Fruit fly (Drosophila melanogaster) whole organism, adult: ENCODE data around the gene CG7168.

Experiments
- CG11617 ChIP-seq: fragments of 200-800 bp; sonication (Bioruptor generic); optimal IDR thresholded peaks from 2 replicates; lab custom pipeline; 2017; ENCODE audit warnings: mild to moderate bottlenecking, missing biosample characterization, missing genetic modification reagents, missing genetic modification characterization
- CG12768 ChIP-seq: fragments of 200-800 bp; sonication (Bioruptor generic); optimal IDR thresholded peaks from 2 replicates; lab custom pipeline; 2017; ENCODE audit warnings: missing biosample characterization, missing genetic modification characterization, mild to moderate bottlenecking, moderate library complexity, missing genetic modification reagents
- CG14711 ChIP-seq: fragments of 200-800 bp; sonication (Bioruptor generic); optimal IDR thresholded peaks from 2 replicates; lab custom pipeline; 2018; ENCODE audit warnings: missing biosample characterization, mild to moderate bottlenecking, missing genetic modification characterization, moderate library complexity
- CG1620 ChIP-seq: fragments of 200-800 bp; sonication (Bioruptor generic); optimal IDR thresholded peaks from 2 replicates; lab custom pipeline; 2016; ENCODE audit warnings: missing biosample characterization, missing genetic modification characterization
- CG33017 ChIP-seq: fragments of 200-800 bp; sonication (Bioruptor generic); optimal IDR thresholded peaks from 2 replicates; lab custom pipeline; 2018; ENCODE audit warnings: missing biosample characterization, mild to moderate bottlenecking, missing genetic modification characterization, moderate library complexity
- CG5204 ChIP-seq: fragments of 200-800 bp; sonication (Bioruptor generic); optimal IDR thresholded peaks from 2 replicates; lab custom pipeline; 2016; ENCODE audit warnings: missing biosample characterization, missing genetic modification characterization
- CG7045 ChIP-seq: fragments of 200-800 bp; sonication (Bioruptor generic); optimal IDR thresholded peaks from 2 replicates; lab custom pipeline; 2017; ENCODE audit warnings: missing biosample characterization, mild to moderate bottlenecking, missing genetic modification characterization
- CG7101 ChIP-seq: fragments of 200-800 bp; sonication (Bioruptor generic); optimal IDR thresholded peaks from 2 replicates; lab custom pipeline; 2018; ENCODE audit warnings: missing biosample characterization, mild to moderate bottlenecking, missing genetic modification characterization, moderate library complexity
- Clk ChIP-seq: fragments of 200-800 bp; sonication (Bioruptor generic); optimal IDR thresholded peaks from 2 replicates; lab custom pipeline; 2017; ENCODE audit warnings: missing biosample characterization, missing genetic modification characterization
- Crg-1 ChIP-seq: fragments of 200-800 bp; sonication (Bioruptor generic); optimal IDR thresholded peaks from 2 replicates; lab custom pipeline; 2016; ENCODE audit warnings: missing biosample characterization, missing genetic modification characterization
- Hr96 ChIP-seq: fragments of 200-800 bp; sonication (Bioruptor generic); optimal IDR thresholded peaks from 2 replicates; lab custom pipeline; 2016; ENCODE audit warnings: missing biosample characterization, missing genetic modification characterization
- Mnt ChIP-seq: fragments of 200-800 bp; sonication (Bioruptor generic); optimal IDR thresholded peaks from 2 replicates; lab custom pipeline; 2016; ENCODE audit warnings: missing biosample characterization, mild to moderate bottlenecking, missing genetic modification characterization
- bab1 ChIP-seq: fragments of 200-800 bp; sonication (Bioruptor generic); optimal IDR thresholded peaks from 3 replicates; lab custom pipeline; 2019; ENCODE audit warnings: missing biosample characterization, mild to moderate bottlenecking, missing genetic modification characterization, moderate library complexity
- cic ChIP-seq: fragments of 200-800 bp; sonication (Bioruptor generic); optimal IDR thresholded peaks from 2 replicates; lab custom pipeline; 2017; ENCODE audit warnings: missing biosample characterization, mild to moderate bottlenecking, missing genetic modification characterization, moderate library complexity
- cnc ChIP-seq, 2 experiments: fragments of >200 bp; optimal IDR thresholded peaks; 2 replicates each; lab custom pipeline; 2017
- kay ChIP-seq: fragments of 200-800 bp; sonication (Bioruptor generic); peaks from one replicate; lab custom pipeline; 2016; ENCODE audit warnings: missing biosample characterization, missing genetic modification characterization, borderline replicate concordance
- ovo ChIP-seq: fragments of 200-800 bp; sonication (Bioruptor generic); optimal IDR thresholded peaks from 2 replicates; lab custom pipeline; 2016; ENCODE audit warnings: missing biosample characterization, missing genetic modification characterization
- pad ChIP-seq: fragments of 200-800 bp; sonication (Bioruptor generic); optimal IDR thresholded peaks from 3 replicates; lab custom pipeline; 2017; ENCODE audit warnings: missing biosample characterization, missing genetic modification characterization, mild to moderate bottlenecking, moderate library complexity, missing genetic modification reagents
- tj ChIP-seq: fragments of 200-800 bp; sonication (Bioruptor generic); optimal IDR thresholded peaks from 3 replicates; lab custom pipeline; 2017; ENCODE audit warnings: missing biosample characterization, mild to moderate bottlenecking, missing genetic modification characterization, moderate library complexity
- toe ChIP-seq: fragments of 200-800 bp; sonication (Bioruptor generic); optimal IDR thresholded peaks from 2 replicates; lab custom pipeline; 2016; ENCODE audit warnings: missing biosample characterization, missing genetic modification characterization

CG7168 gene

DNA sequence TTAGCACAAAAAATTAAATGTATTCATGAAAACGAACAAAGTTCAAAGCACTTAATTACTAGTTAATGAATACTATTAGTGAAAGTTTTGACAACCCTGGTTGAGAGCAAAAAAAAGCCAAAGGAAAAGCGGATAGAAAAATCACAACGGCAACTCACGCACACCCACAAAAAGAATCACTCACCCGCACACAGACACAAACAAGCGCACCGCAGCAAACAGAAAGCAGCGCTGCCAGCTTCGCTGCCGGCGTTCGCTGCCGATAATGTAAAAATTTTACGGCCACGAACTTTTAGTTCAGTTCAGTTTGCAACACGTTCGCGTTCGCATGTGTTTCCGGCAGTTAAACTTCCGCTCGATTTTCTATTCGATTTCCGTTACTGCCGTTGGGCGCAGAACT is 41.6 kb upstream of the CG7168 start, which contains the start of gene CG18599:
Gene CG18599, plus strand, starts transcription at position 301 of the 400 bp plus-strand sequence.
- TF ChIP-seq cnc (optimal IDR thresholded peaks at IDR 0.05; lab: Kevin White, UChicago), result no peak
- no peak for TF ChIP-seq CG11617 (GFP tag; lab: Kevin White, UChicago)

- no peak for TF ChIP-seq Clk (GFP tag; lab: Kevin White, UChicago)
- TF ChIP-seq cnc (optimal IDR thresholded peaks at IDR 0.05; lab: Kevin White, UChicago), result no peak
- TF ChIP-seq CG14711, result no peak
- TF ChIP-seq pad, result no peak
- TF ChIP-seq CG33017, result no peak
- TF ChIP-seq Hr96, result no peak
- TF ChIP-seq bab1 (GFP tag; lab: Kevin White, UChicago), result no peak
- TF ChIP-seq CG12768 (GFP tag; lab: Kevin White, UChicago), result no peak
- no peak for TF ChIP-seq CG7045 (GFP tag; lab: Kevin White, UChicago)
- TF ChIP-seq CG5204 (GFP tag; lab: Kevin White, UChicago), result no peak
- no peak for TF ChIP-seq Mnt (GFP tag; lab: Kevin White, UChicago)
- TF ChIP-seq tj, result no peak
- TF ChIP-seq ovo (GFP tag; lab: Kevin White, UChicago), result no peak
- TF ChIP-seq cic (GFP tag; lab: Kevin White, UChicago), result no peak
- no peak for TF ChIP-seq toe (GFP tag; lab: Kevin White, UChicago)
- no peak for TF ChIP-seq CG7101 (tag; lab: Kevin White, UChicago)
- TF ChIP-seq CG11617 (GFP tag; lab: Kevin White, UChicago), result no peak
- no peak for TF ChIP-seq kay (GFP tag; lab: Kevin White, UChicago)
Observed at dm6 chr3R:18266665-18267064, 40.8 kb upstream of the CG7168 start.

DNA sequence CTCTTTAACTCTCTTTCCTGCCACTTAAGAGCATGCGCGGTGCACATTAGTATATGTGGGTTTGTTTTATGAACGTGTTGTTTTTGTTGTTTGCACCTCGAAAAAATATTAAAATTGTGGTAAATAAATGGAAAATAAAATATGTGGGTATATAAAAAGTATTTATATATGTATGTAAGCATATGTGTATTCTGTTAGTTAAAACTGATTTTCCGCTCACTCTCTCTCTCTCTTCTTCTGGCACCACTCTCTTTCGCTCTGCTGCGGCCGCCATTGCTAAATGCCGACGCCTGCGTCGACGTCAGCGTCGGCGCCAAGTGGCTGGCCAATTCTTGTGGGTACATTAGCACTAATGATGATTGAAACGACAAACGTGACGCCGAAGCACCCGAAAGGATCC is 39.4 kb upstream of the CG7168 start:
- TF ChIP-seq CG14711 (no peak), CG11617 (GFP tag; lab: Kevin White, UChicago) (no peak), pad (no peak), cnc (optimal IDR thresholded peaks at IDR 0.05; lab: Kevin White, UChicago) (no peak), kay (GFP tag; lab: Kevin White, UChicago) (no peak), Hr96 (no peak), cic (GFP tag; lab: Kevin White, UChicago) (no peak), toe (GFP tag; lab: Kevin White, UChicago) (no peak), CG12768 (GFP tag; lab: Kevin White, UChicago) (no peak), CG5204 (GFP tag; lab: Kevin White, UChicago) (no peak), CG7045 (GFP tag; lab: Kevin White, UChicago) (no peak), CG33017 (no peak), Clk (GFP tag; lab: Kevin White, UChicago) (no peak), ovo (GFP tag; lab: Kevin White, UChicago) (no peak), tj (no peak), CG7101 (tag; lab: Kevin White, UChicago) (no peak)

- TF ChIP-seq toe (GFP tag; lab: Kevin White, UChicago) (no peak), CG5204 (GFP tag; lab: Kevin White, UChicago) (no peak), cnc (optimal IDR thresholded peaks at IDR 0.05; lab: Kevin White, UChicago) (no peak), CG7101 (tag; lab: Kevin White, UChicago) (no peak), ovo (GFP tag; lab: Kevin White, UChicago) (no peak), CG33017 (no peak), pad (no peak), Mnt (GFP tag; lab: Kevin White, UChicago) (no peak), tj (no peak), CG11617 (GFP tag; lab: Kevin White, UChicago) (no peak), CG1620 (GFP tag; lab: Kevin White, UChicago) (no peak), CG12768 (GFP tag; lab: Kevin White, UChicago) (no peak), cic (GFP tag; lab: Kevin White, UChicago) (no peak), Crg-1 (GFP tag; lab: Kevin White, UChicago) (no peak), Clk (GFP tag; lab: Kevin White, UChicago) (no peak), kay (GFP tag; lab: Kevin White, UChicago) (no peak), CG14711 (no peak), bab1 (GFP tag; lab: Kevin White, UChicago) (no peak)
Observed at dm6 chr3R:18261602-18262001, 35.7 kb upstream of the CG7168 start.

- TF ChIP-seq CG14711, result no peak
- no peak for TF ChIP-seq cnc (optimal IDR thresholded peaks at IDR 0.05; lab: Kevin White, UChicago)
- TF ChIP-seq Hr96, result no peak
- no peak for TF ChIP-seq CG7101 (tag; lab: Kevin White, UChicago)
- no peak for TF ChIP-seq CG1620 (GFP tag; lab: Kevin White, UChicago)
- no peak for TF ChIP-seq ovo (GFP tag; lab: Kevin White, UChicago)
- no peak for TF ChIP-seq CG12768 (GFP tag; lab: Kevin White, UChicago)
- no peak for TF ChIP-seq CG11617 (GFP tag; lab: Kevin White, UChicago)
- no peak for TF ChIP-seq tj
- no peak for TF ChIP-seq CG5204 (GFP tag; lab: Kevin White, UChicago)
- no peak for TF ChIP-seq cic (GFP tag; lab: Kevin White, UChicago)
- TF ChIP-seq Mnt (GFP tag; lab: Kevin White, UChicago), result no peak
Observed at dm6 chr3R:18260016-18260415, 34.1 kb upstream of the CG7168 start.

dm6 chr3R:18255281-18255680 is 29.4 kb upstream of the CG7168 start, which contains the start of the genes Ada2a, Polr2D, Tgs1 and moi:
TSS of gene Ada2a (minus strand) at chr3R:18255487.
TSS of gene Polr2D (minus strand) at chr3R:18255487.
TSS of gene Tgs1 (plus strand) at chr3R:18255530.
TSS of gene moi (plus strand) at chr3R:18255530.
- peak; percentile 21 for TF ChIP-seq Mnt (GFP tag; lab: Kevin White, UChicago)
- no peak for TF ChIP-seq toe (GFP tag; lab: Kevin White, UChicago)
- peak; percentile 57 for TF ChIP-seq bab1 (GFP tag; lab: Kevin White, UChicago)
- no peak for TF ChIP-seq CG14711
- no peak for TF ChIP-seq CG12768 (GFP tag; lab: Kevin White, UChicago)
- TF ChIP-seq cnc (optimal IDR thresholded peaks at IDR 0.05; lab: Kevin White, UChicago), result no peak
- TF ChIP-seq CG7045 (GFP tag; lab: Kevin White, UChicago), result no peak
